Fruit fly (Drosophila melanogaster) whole organism, embryonic: ENCODE data around the gene CG8173.

Experiments
- Abd-B ChIP-seq: fragments of 200-800 bp; sonication (Bioruptor generic); optimal IDR thresholded peaks from 2 replicates; lab custom pipeline; 2018; ENCODE audit warnings: missing biosample characterization, mild to moderate bottlenecking, missing genetic modification characterization, moderate library complexity
- Blimp-1 ChIP-seq: fragments of 200-800 bp; sonication (Bioruptor generic); optimal IDR thresholded peaks from 3 replicates; lab custom pipeline; 2018; ENCODE audit warnings: missing biosample characterization, missing genetic modification characterization, mild to moderate bottlenecking, moderate library complexity, missing genetic modification reagents
- CG11398 ChIP-seq: fragments of 200-800 bp; sonication (Bioruptor generic); optimal IDR thresholded peaks from 2 replicates; lab custom pipeline; 2016; ENCODE audit warnings: missing biosample characterization, missing genetic modification characterization
- CG15696 ChIP-seq: fragments of 200-800 bp; sonication (Bioruptor generic); optimal IDR thresholded peaks from 2 replicates; lab custom pipeline; 2019; ENCODE audit warnings: missing biosample characterization, mild to moderate bottlenecking, missing genetic modification characterization, moderate library complexity
- CG1602 ChIP-seq: fragments of 200-800 bp; sonication (Bioruptor generic); optimal IDR thresholded peaks from 3 replicates; lab custom pipeline; 2016; ENCODE audit warnings: missing biosample characterization, missing genetic modification characterization
- CG17186 ChIP-seq: fragments of 200-800 bp; sonication (Bioruptor generic); optimal IDR thresholded peaks from 3 replicates; lab custom pipeline; 2017; ENCODE audit warnings: missing biosample characterization, missing genetic modification reagents, missing genetic modification characterization
- CG18011 ChIP-seq: fragments of 200-800 bp; sonication (Bioruptor generic); optimal IDR thresholded peaks from 2 replicates; lab custom pipeline; 2017; ENCODE audit warnings: missing biosample characterization, missing genetic modification characterization, mild to moderate bottlenecking, moderate library complexity, missing genotype
- CG1832 ChIP-seq: fragments of 200-800 bp; sonication (Bioruptor generic); optimal IDR thresholded peaks from 2 replicates; lab custom pipeline; 2017; ENCODE audit warnings: missing biosample characterization, mild to moderate bottlenecking, missing genetic modification characterization, inconsistent platforms
- CG18764 ChIP-seq: fragments of 200-800 bp; sonication (Bioruptor generic); optimal IDR thresholded peaks from 3 replicates; lab custom pipeline; 2016; ENCODE audit warnings: missing biosample characterization, missing genetic modification characterization
- CG30431 ChIP-seq: fragments of 200-800 bp; sonication (Bioruptor generic); optimal IDR thresholded peaks from 2 replicates; lab custom pipeline; 2017; ENCODE audit warnings: missing biosample characterization, missing genetic modification characterization
- CG3065 ChIP-seq: fragments of 200-800 bp; sonication (Bioruptor generic); optimal IDR thresholded peaks from 2 replicates; lab custom pipeline; 2016; ENCODE audit warnings: missing biosample characterization, missing genetic modification characterization
- CG3281 ChIP-seq: fragments of 200-800 bp; sonication (Bioruptor generic); optimal IDR thresholded peaks from 3 replicates; lab custom pipeline; 2017; ENCODE audit warnings: missing biosample characterization, mild to moderate bottlenecking, missing genetic modification characterization
- CG4282 ChIP-seq: fragments of 200-800 bp; sonication (Bioruptor generic); optimal IDR thresholded peaks from 2 replicates; lab custom pipeline; 2016; ENCODE audit warnings: missing biosample characterization, missing genetic modification characterization
- CG4328 ChIP-seq: fragments of 200-800 bp; sonication (Bioruptor generic); optimal IDR thresholded peaks from 3 replicates; lab custom pipeline; 2017; ENCODE audit warnings: missing biosample characterization, missing genetic modification reagents, missing genetic modification characterization
- CG43689 ChIP-seq: fragments of 200-800 bp; sonication (Bioruptor generic); IDR thresholded peaks from 2 replicates; pipeline ENCODE4 v1.3.6; 2022; ENCODE audit warnings: missing biosample characterization, missing genetic modification characterization
- CG9817 ChIP-seq: fragments of 200-800 bp; sonication (Bioruptor generic); optimal IDR thresholded peaks from 2 replicates; lab custom pipeline; 2018; ENCODE audit warnings: missing biosample characterization, mild to moderate bottlenecking, missing genetic modification characterization, moderate library complexity
- CTCF ChIP-seq: fragments of 200-800 bp; sonication (Bioruptor generic); optimal IDR thresholded peaks from 2 replicates; lab custom pipeline; 2017; ENCODE audit warnings: missing biosample characterization, mild to moderate bottlenecking, missing genetic modification characterization, moderate library complexity
- Chrac-16 ChIP-seq: fragments of 200-800 bp; sonication (Bioruptor generic); optimal IDR thresholded peaks from 3 replicates; lab custom pipeline; 2016; ENCODE audit warnings: missing biosample characterization, missing genetic modification characterization
- Dek ChIP-seq: fragments of 200-800 bp; sonication (Bioruptor generic); optimal IDR thresholded peaks from 3 replicates; lab custom pipeline; 2019; ENCODE audit warnings: missing biosample characterization, mild to moderate bottlenecking, missing genetic modification characterization, moderate library complexity
- Dll ChIP-seq: fragments of 200-800 bp; sonication (Bioruptor generic); IDR thresholded peaks from 4 replicates; pipeline ENCODE4 v1.3.6; 2022; ENCODE audit warnings: missing biosample characterization, missing genetic modification characterization; ENCODE audit not compliant: partially characterized antibody
- Doc2 ChIP-seq: fragments of 200-800 bp; sonication (Bioruptor generic); IDR thresholded peaks from 2 replicates; pipeline ENCODE4 v1.3.6; 2022; ENCODE audit warnings: missing biosample characterization, missing genetic modification characterization
- Dref ChIP-seq: fragments of 200-800 bp; sonication (Bioruptor generic); IDR thresholded peaks from 2 replicates; pipeline ENCODE4 v1.3.6; 2022; ENCODE audit warnings: missing biosample characterization, missing genetic modification characterization
- E2f1 ChIP-seq: fragments of 200-800 bp; sonication (Bioruptor generic); IDR thresholded peaks from 2 replicates; pipeline ENCODE4 v1.3.6; 2022; ENCODE audit warnings: missing biosample characterization, missing genetic modification characterization
- E2f2 ChIP-seq: fragments of 200-800 bp; sonication (Bioruptor generic); IDR thresholded peaks from 2 replicates; pipeline ENCODE4 v1.3.6; 2022; ENCODE audit warnings: missing biosample characterization, missing genetic modification characterization
- Eip74EF ChIP-seq, 2 experiments: fragments of 200-800 bp in 1 of 2; fragments of >200 bp in 1 of 2; sonication (Bioruptor generic) in 1 of 2; optimal IDR thresholded peaks; 2 replicates each; lab custom pipeline; 2017 to 2019; ENCODE audit warnings: missing biosample characterization in 2 of 2, missing genetic modification characterization in 2 of 2, mild to moderate bottlenecking in 1 of 2, moderate library complexity in 1 of 2
- Hr3 ChIP-seq: fragments of 200-800 bp; sonication (Bioruptor generic); optimal IDR thresholded peaks from 3 replicates; lab custom pipeline; 2016; ENCODE audit warnings: missing biosample characterization, missing genetic modification characterization
- Hsf ChIP-seq: fragments of 200-800 bp; sonication (Bioruptor generic); optimal IDR thresholded peaks from 3 replicates; lab custom pipeline; 2016; ENCODE audit warnings: missing biosample characterization, missing genetic modification characterization
- Lim3 ChIP-seq: fragments of 200-800 bp; sonication (Bioruptor generic); IDR thresholded peaks from 2 replicates; pipeline ENCODE4 v1.3.6; 2022; ENCODE audit warnings: missing biosample characterization, missing genetic modification characterization
- Max ChIP-seq: fragments of 200-800 bp; sonication (Bioruptor generic); optimal IDR thresholded peaks from 2 replicates; lab custom pipeline; 2016; ENCODE audit warnings: missing biosample characterization, mild to moderate bottlenecking, missing genetic modification characterization
- Optix ChIP-seq: fragments of 200-800 bp; sonication (Bioruptor generic); IDR thresholded peaks from 3 replicates; pipeline ENCODE4 v1.3.6; 2022; ENCODE audit warnings: missing biosample characterization, missing genetic modification characterization
- Sin3A ChIP-seq: fragments of >200 bp; optimal IDR thresholded peaks from 2 replicates; lab custom pipeline; 2018
- Six4 ChIP-seq: fragments of 200-800 bp; sonication (Bioruptor generic); optimal IDR thresholded peaks from 2 replicates; lab custom pipeline; 2016; ENCODE audit warnings: missing biosample characterization, missing genetic modification characterization
- Stat92E ChIP-seq, 3 experiments: fragments of >200 bp in 2 of 3; fragments of 200-800 bp in 1 of 3; sonication (Bioruptor generic) in 1 of 3; optimal IDR thresholded peaks; 2 replicates each; lab custom pipeline; 2017 to 2019; ENCODE audit warnings: missing biosample characterization in 3 of 3, missing genetic modification characterization in 3 of 3, mild to moderate bottlenecking in 1 of 3, moderate library complexity in 1 of 3
- Tbp ChIP-seq: fragments of >200 bp; optimal IDR thresholded peaks from 2 replicates; lab custom pipeline; 2018; ENCODE audit warnings: missing biosample characterization, missing genetic modification characterization
- ab ChIP-seq: fragments of 200-800 bp; sonication (Bioruptor generic); optimal IDR thresholded peaks from 2 replicates; lab custom pipeline; 2016; ENCODE audit warnings: missing biosample characterization, missing genetic modification characterization
- abd-A ChIP-seq: fragments of 200-800 bp; sonication (Bioruptor generic); optimal IDR thresholded peaks from 3 replicates; lab custom pipeline; 2019; ENCODE audit warnings: missing biosample characterization, mild to moderate bottlenecking, missing genetic modification characterization, moderate library complexity
- bab2 ChIP-seq: fragments of 200-800 bp; sonication (Bioruptor generic); optimal IDR thresholded peaks from 2 replicates; lab custom pipeline; 2016; ENCODE audit warnings: missing biosample characterization, missing genetic modification characterization
- btn ChIP-seq: fragments of 200-800 bp; sonication (Bioruptor generic); optimal IDR thresholded peaks from 2 replicates; lab custom pipeline; 2016; ENCODE audit warnings: missing biosample characterization, missing genetic modification characterization
- crc ChIP-seq: fragments of 200-800 bp; sonication (Bioruptor generic); optimal IDR thresholded peaks from 2 replicates; lab custom pipeline; 2016; ENCODE audit warnings: missing biosample characterization, missing genetic modification characterization
- croc ChIP-seq: fragments of 200-800 bp; sonication (Bioruptor generic); conservative IDR thresholded peaks from 3 replicates; pipeline ENCODE4 v1.3.6; 2022; ENCODE audit warnings: missing biosample characterization, missing genetic modification characterization
- dimm ChIP-seq: fragments of 200-800 bp; sonication (Bioruptor generic); IDR thresholded peaks from 2 replicates; pipeline ENCODE4 v1.3.6; 2022; ENCODE audit warnings: missing biosample characterization, missing genetic modification characterization
- hkb ChIP-seq, 2 experiments: fragments of 200-800 bp in 1 of 2; fragments of >200 bp in 1 of 2; sonication (Bioruptor generic) in 1 of 2; IDR thresholded peaks in 1 of 2; optimal IDR thresholded peaks in 1 of 2; 2 replicates each; pipeline versions ENCODE4 v1.3.6 to Lab custom; 2017 to 2022; ENCODE audit warnings: missing biosample characterization in 1 of 2, missing genetic modification characterization in 1 of 2
- ken ChIP-seq: fragments of 200-800 bp; sonication (Bioruptor generic); IDR thresholded peaks from 3 replicates; pipeline ENCODE4 v1.3.6; 2022; ENCODE audit warnings: missing biosample characterization, missing genetic modification characterization
- klu ChIP-seq: fragments of 200-800 bp; sonication (Bioruptor generic); IDR thresholded peaks from 2 replicates; pipeline ENCODE4 v1.3.6; 2022; ENCODE audit warnings: missing biosample characterization, missing genetic modification characterization
- kni ChIP-seq: fragments of 200-800 bp; sonication (Bioruptor generic); optimal IDR thresholded peaks from 3 replicates; lab custom pipeline; 2017; ENCODE audit warnings: mild to moderate bottlenecking, missing biosample characterization, missing genetic modification reagents, missing genetic modification characterization
- mirr ChIP-seq: fragments of 200-800 bp; sonication (Bioruptor generic); optimal IDR thresholded peaks from 3 replicates; lab custom pipeline; 2018; ENCODE audit warnings: missing biosample characterization, mild to moderate bottlenecking, missing genetic modification characterization
- run ChIP-seq: fragments of 200-800 bp; sonication (Bioruptor generic); optimal IDR thresholded peaks from 3 replicates; lab custom pipeline; 2018; ENCODE audit warnings: missing biosample characterization, mild to moderate bottlenecking, missing genetic modification characterization
- tll ChIP-seq, 2 experiments: fragments of 200-800 bp in 1 of 2; fragments of >200 bp in 1 of 2; sonication (Bioruptor generic) in 1 of 2; optimal IDR thresholded peaks; 2 replicates each; lab custom pipeline; 2017 to 2019; ENCODE audit warnings: missing biosample characterization in 2 of 2, missing genetic modification characterization in 2 of 2, mild to moderate bottlenecking in 1 of 2, moderate library complexity in 1 of 2
- tx ChIP-seq: fragments of 200-800 bp; sonication (Bioruptor generic); optimal IDR thresholded peaks from 2 replicates; lab custom pipeline; 2016; ENCODE audit warnings: missing biosample characterization, missing genetic modification characterization
- zfh2 ChIP-seq: fragments of 200-800 bp; sonication (Bioruptor generic); optimal IDR thresholded peaks from 2 replicates; lab custom pipeline; 2016; ENCODE audit warnings: missing biosample characterization, missing genetic modification characterization

The CG8173 gene

dm6 chrX:17682745-17683505 lies 26.5 kb downstream of the CG8173 start (continued):
- no peak for TF ChIP-seq Dek (tag; lab: Kevin White, UChicago)
- no peak for TF ChIP-seq crc (GFP tag; lab: Kevin White, UChicago)
- TF ChIP-seq CG3281 = no peak
- TF ChIP-seq CG30431 = peak; percentile 0
- TF ChIP-seq Blimp-1 (GFP tag; lab: Kevin White, UChicago) = peak; percentile 71
- peak; percentile 90 for TF ChIP-seq ken (GFP tag; lab: Robert Waterston, UW)
- no peak for TF ChIP-seq Tbp (GFP tag; lab: Kevin White, UChicago)
- TF ChIP-seq Dll (GFP tag; lab: Robert Waterston, UW) = no peak
- TF ChIP-seq CG18764 (GFP tag; lab: Kevin White, UChicago) = no peak
- TF ChIP-seq bab2 = no peak
- TF ChIP-seq klu (GFP tag; lab: Robert Waterston, UW) = peak; percentile 50; the same call in 1 of the 2 replicates
- no peak for TF ChIP-seq btn (GFP tag; lab: Kevin White, UChicago)
- TF ChIP-seq CG1832 = no peak
- TF ChIP-seq Doc2 (GFP tag; lab: Robert Waterston, UW) = no peak
- TF ChIP-seq Max (GFP tag; lab: Kevin White, UChicago) = peak; percentile 26
- TF ChIP-seq E2f1 (GFP tag; lab: Robert Waterston, UW) = peak; percentile 76
- no peak for TF ChIP-seq Dref (GFP tag; lab: Robert Waterston, UW)
- TF ChIP-seq abd-A (tag; lab: Kevin White, UChicago) = peak; percentile 23
- TF ChIP-seq CG18011 (GFP tag; lab: Kevin White, UChicago) = no peak
- TF ChIP-seq Hr3 (GFP tag; lab: Kevin White, UChicago) = peak; percentile 25
- TF ChIP-seq Stat92E (GFP tag; optimal IDR thresholded peaks at IDR 0.05; lab: Kevin White, UChicago) = no peak
- no peak for TF ChIP-seq hkb (optimal IDR thresholded peaks at IDR 0.05; lab: Kevin White, UChicago)
- peak; percentile 77 for TF ChIP-seq hkb (GFP tag; IDR thresholded peaks at IDR 0.05; lab: Robert Waterston, UW)
- peak; percentile 31 for TF ChIP-seq Chrac-16 (GFP tag; lab: Kevin White, UChicago)
- TF ChIP-seq Lim3 (GFP tag; lab: Robert Waterston, UW) = peak; percentile 54; the same call in 1 of the 2 replicates
- no peak for TF ChIP-seq CG17186 (GFP tag; lab: Kevin White, UChicago)
- no peak for TF ChIP-seq mirr (GFP tag; lab: Kevin White, UChicago)
- TF ChIP-seq CTCF (GFP tag; lab: Kevin White, UChicago) = no peak
- TF ChIP-seq Sin3A (lab: Kevin White, UChicago) = no peak
- TF ChIP-seq CG4328 (GFP tag; lab: Kevin White, UChicago) = no peak
- no peak for TF ChIP-seq CG11398 (GFP tag; lab: Kevin White, UChicago)
- no peak for TF ChIP-seq CG4282 (GFP tag; lab: Kevin White, UChicago)
- no peak for TF ChIP-seq CG3065
- peak; percentile 88 for TF ChIP-seq Optix (GFP tag; lab: Robert Waterston, UW)
- peak; percentile 59 for TF ChIP-seq CG1602
- TF ChIP-seq Abd-B (GFP tag; lab: Kevin White, UChicago) = no peak
- peak; percentile 14 for TF ChIP-seq Six4 (GFP tag; lab: Kevin White, UChicago)
- TF ChIP-seq ab = peak; percentile 52
- TF ChIP-seq dimm (GFP tag; lab: Robert Waterston, UW) = peak; percentile 59; the same call in 1 of the 2 replicates
- no peak for TF ChIP-seq CG9817 (tag; lab: Kevin White, UChicago)
- no peak for TF ChIP-seq tx (GFP tag; lab: Kevin White, UChicago)
- peak; percentile 63 for TF ChIP-seq CG43689 (GFP tag; lab: Robert Waterston, UW)
- TF ChIP-seq kni = no peak
- no peak for TF ChIP-seq zfh2 (GFP tag; lab: Kevin White, UChicago)
- TF ChIP-seq E2f2 (GFP tag; lab: Robert Waterston, UW) = peak; percentile 60
- TF ChIP-seq Hsf = peak; percentile 62
- TF ChIP-seq tll (GFP tag; optimal IDR thresholded peaks at IDR 0.05; lab: Kevin White, UChicago) = no peak
- TF ChIP-seq CG15696 = peak; percentile 17
- TF ChIP-seq run (tag; lab: Kevin White, UChicago) = peak; percentile 16
- peak in 1 of 2 experiments; percentile 45 for TF ChIP-seq Eip74EF (GFP tag; optimal IDR thresholded peaks at IDR 0.05; lab: Kevin White, UChicago)
- TF ChIP-seq croc (GFP tag; lab: Robert Waterston, UW) = peak; percentile 71; the same call in 2 of the 3 replicates
